Worm (Caenorhabditis elegans): ENCODE data around the gene col-168.

- TF ChIP-seq snpc-4 (tag; optimal IDR thresholded peaks at IDR 0.05) (no peak), nhr-28 (tag; optimal IDR thresholded peaks at IDR 0.05) (no peak), unc-62 (GFP tag; optimal IDR thresholded peaks at IDR 0.05) (no peak), lin-13 (tag; optimal IDR thresholded peaks at IDR 0.05) (no peak), nhr-237 (tag; optimal IDR thresholded peaks at IDR 0.05) (no peak), mep-1 (tag; optimal IDR thresholded peaks at IDR 0.05) (no peak), bed-3 (GFP tag; optimal IDR thresholded peaks at IDR 0.05) (no peak), nhr-76 (tag; optimal IDR thresholded peaks at IDR 0.05) (no peak), nhr-12 (tag; optimal IDR thresholded peaks at IDR 0.05) (no peak), unc-120 (tag; optimal IDR thresholded peaks at IDR 0.05; ENCODE audit: poor library complexity, severe bottlenecking) (no peak), ces-1 (GFP tag; optimal IDR thresholded peaks at IDR 0.05) (no peak), cnd-1 (tag; optimal IDR thresholded peaks at IDR 0.05) (no peak), ztf-11 (tag; optimal IDR thresholded peaks at IDR 0.05) (no peak)
These were observed 7.8 kb downstream of the col-168 start, which contains the start of gene col-171 for ce11 chrX:6333998-6334397.
